Worm (Caenorhabditis elegans) whole organism, early embryonic: ENCODE results near the gene srr-4.

ENCODE experiments used
- B0310.2 ChIP-seq: sonication (generic microtip); optimal IDR thresholded peaks from 2 replicates; lab custom pipeline; 2016; ENCODE audit warnings: mild to moderate bottlenecking, missing genetic modification characterization, missing compliant biosample characterization
- F13C5.2 ChIP-seq: sonication (generic microtip); optimal IDR thresholded peaks from 2 replicates; lab custom pipeline; 2017; ENCODE audit warnings: mild to moderate bottlenecking, missing genetic modification characterization, inconsistent platforms, missing compliant biosample characterization
- aly-1 ChIP-seq: sonication (generic microtip); optimal IDR thresholded peaks from 2 replicates; lab custom pipeline; 2016; ENCODE audit warnings: missing genetic modification characterization, missing compliant biosample characterization
- ama-1 ChIP-seq: fragments of 150-350 bp; optimal IDR thresholded peaks from 2 replicates; lab custom pipeline; 2014
- ceh-13 ChIP-seq: fragments of 200-800 bp; sonication (Bioruptor generic); optimal IDR thresholded peaks from 2 replicates; lab custom pipeline; 2018; ENCODE audit warnings: mild to moderate bottlenecking, missing genetic modification characterization, missing compliant biosample characterization
- ceh-36 ChIP-seq: sonication (generic microtip); optimal IDR thresholded peaks from 2 replicates; lab custom pipeline; 2016; ENCODE audit warnings: missing genetic modification characterization, inconsistent platforms, missing compliant biosample characterization
- ets-7 ChIP-seq: sonication (generic microtip); optimal IDR thresholded peaks from 2 replicates; lab custom pipeline; 2016; ENCODE audit warnings: missing genotype, missing genetic modification characterization, missing compliant biosample characterization
- flt-1 ChIP-seq: fragments of 200-800 bp; sonication (Bioruptor generic); IDR thresholded peaks from 2 replicates; pipeline ENCODE4 v1.3.6; 2022; ENCODE audit warnings: missing genetic modification characterization, missing compliant biosample characterization
- hmbx-1 ChIP-seq: sonication (generic microtip); optimal IDR thresholded peaks from 2 replicates; lab custom pipeline; 2016; ENCODE audit warnings: mild to moderate bottlenecking, missing genetic modification characterization, missing compliant biosample characterization
- hmg-4 ChIP-seq: fragments of 200-800 bp; sonication (Bioruptor generic); optimal IDR thresholded peaks from 2 replicates; lab custom pipeline; 2018; ENCODE audit warnings: mild to moderate bottlenecking, missing genetic modification characterization, missing compliant biosample characterization
- hnd-1 ChIP-seq: sonication (generic microtip); optimal IDR thresholded peaks from 2 replicates; lab custom pipeline; 2016; ENCODE audit warnings: missing genetic modification characterization, missing compliant biosample characterization
- pes-1 ChIP-seq: fragments of 200-800 bp; sonication (Bioruptor generic); IDR thresholded peaks from 2 replicates; pipeline ENCODE4 v1.3.6; 2022; ENCODE audit warnings: missing genetic modification reagents, missing genetic modification characterization, missing compliant biosample characterization
- scrt-1 ChIP-seq: fragments of 200-800 bp; sonication (Bioruptor generic); IDR thresholded peaks from 2 replicates; pipeline ENCODE4 v1.3.6; 2022; ENCODE audit warnings: missing genetic modification characterization, missing compliant biosample characterization
- sea-1 ChIP-seq: fragments of 200-800 bp; sonication (Bioruptor generic); conservative IDR thresholded peaks from 2 replicates; pipeline ENCODE4 v1.3.6; 2022; ENCODE audit warnings: missing genetic modification characterization, missing compliant biosample characterization
- tbx-11 ChIP-seq: fragments of 200-800 bp; sonication (Bioruptor generic); IDR thresholded peaks from 2 replicates; pipeline ENCODE4 v1.3.6; 2022; ENCODE audit warnings: missing genetic modification characterization, missing compliant biosample characterization
- tbx-37 ChIP-seq: fragments of 200-800 bp; sonication (Bioruptor generic); conservative IDR thresholded peaks from 2 replicates; pipeline ENCODE4 v1.3.6; 2022; ENCODE audit warnings: missing genetic modification reagents, missing genetic modification characterization, missing compliant biosample characterization
- tra-4 ChIP-seq: sonication (generic microtip); optimal IDR thresholded peaks from 2 replicates; lab custom pipeline; 2017; ENCODE audit warnings: missing genetic modification characterization, missing compliant biosample characterization

Gene srr-4

ce11 chrV:5031764-5032163, 12.7 kb downstream of the srr-4 start:
- no peak for TF ChIP-seq scrt-1 (GFP tag; lab: Robert Waterston, UW)
- TF ChIP-seq tra-4 (tag; lab: Kevin White, UChicago): no peak
- TF ChIP-seq pes-1: no peak
- no peak for TF ChIP-seq aly-1 (tag; lab: Kevin White, UChicago)
- no peak for TF ChIP-seq flt-1 (GFP tag; lab: Robert Waterston, UW)
- TF ChIP-seq tbx-37 (GFP tag; lab: Robert Waterston, UW): no peak
- TF ChIP-seq B0310.2 (tag; lab: Kevin White, UChicago): no peak
- TF ChIP-seq sea-1: no peak
- no peak for TF ChIP-seq ets-7 (tag; lab: Kevin White, UChicago)

DNA sequence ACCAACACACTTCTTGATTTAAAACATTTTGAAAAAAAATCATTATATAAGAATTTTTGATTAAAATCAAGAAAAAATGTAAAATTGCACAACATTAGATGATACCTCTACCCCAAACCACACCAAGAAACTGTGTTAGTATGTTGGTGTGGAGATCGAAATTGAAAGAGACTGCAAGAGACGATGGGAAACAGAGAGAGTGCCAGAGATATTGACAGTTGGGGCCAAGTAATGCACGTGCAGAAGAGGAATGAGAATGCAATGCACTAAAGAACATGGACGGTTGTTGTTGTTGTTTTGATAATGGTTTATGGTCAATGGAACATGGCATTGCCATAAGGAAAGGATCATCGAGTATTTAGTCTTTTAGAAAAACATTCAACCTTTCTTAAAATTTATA, 13.2 kb downstream of the srr-4 start:
- TF ChIP-seq flt-1 (GFP tag; lab: Robert Waterston, UW) (no peak), tbx-11 (GFP tag; lab: Robert Waterston, UW) (no peak), ama-1 (no peak), tra-4 (tag; lab: Kevin White, UChicago) (no peak), F13C5.2 (tag; lab: Kevin White, UChicago) (no peak), ets-7 (tag; lab: Kevin White, UChicago) (no peak), ceh-13 (GFP tag; lab: Kevin White, UChicago) (no peak), tbx-37 (GFP tag; lab: Robert Waterston, UW) (no peak), ceh-36 (tag; lab: Kevin White, UChicago) (no peak), hmbx-1 (tag; lab: Kevin White, UChicago) (no peak)

- TF ChIP-seq sea-1 (no peak), hnd-1 (no peak), B0310.2 (tag; lab: Kevin White, UChicago) (no peak), ama-1 (no peak), pes-1 (no peak), ceh-13 (GFP tag; lab: Kevin White, UChicago) (no peak), ets-7 (tag; lab: Kevin White, UChicago) (no peak), hmbx-1 (tag; lab: Kevin White, UChicago) (no peak)
Measured at ce11 chrV:5033099-5033498, 14.1 kb downstream of the srr-4 start, which contains the start of gene K11D12.13. K11D12.13 (plus strand) TSS chrV:5033399.

DNA sequence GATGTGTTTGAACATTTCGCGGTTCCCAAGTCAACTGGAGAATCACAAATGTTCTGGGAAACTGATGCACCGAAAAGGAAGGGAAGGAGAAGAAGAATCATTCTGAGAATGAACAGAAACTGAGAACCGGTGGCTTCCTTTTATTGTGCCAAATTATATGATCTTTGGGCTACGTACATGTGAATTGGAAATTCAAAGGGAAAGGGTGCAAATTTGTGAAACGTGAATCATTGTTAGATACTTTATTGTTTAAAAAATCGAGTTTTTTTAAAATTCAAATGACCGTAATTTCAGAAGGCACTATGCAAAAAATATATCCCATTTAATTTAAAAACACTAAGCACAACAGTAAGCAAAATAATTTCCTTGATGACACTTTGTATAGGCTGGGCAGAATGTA, 16.0 kb downstream of the srr-4 start, which contains the start of gene K11D12.6:
K11D12.6 (minus strand) TSS at position 101 of the 400 bp plus-strand sequence.
- TF ChIP-seq sea-1 (no peak), ceh-36 (tag; lab: Kevin White, UChicago) (no peak)

ce11 chrV:5036364-5036763, 17.3 kb downstream of the srr-4 start, which contains the start of gene K11D12.7:
K11D12.7 (minus strand) TSS chrV:5036464.
- TF ChIP-seq hnd-1 (no peak), F13C5.2 (tag; lab: Kevin White, UChicago) (no peak), ama-1 (no peak), scrt-1 (GFP tag; lab: Robert Waterston, UW) (no peak), ceh-13 (GFP tag; lab: Kevin White, UChicago) (no peak), aly-1 (tag; lab: Kevin White, UChicago) (no peak), ceh-36 (tag; lab: Kevin White, UChicago) (no peak), tbx-11 (GFP tag; lab: Robert Waterston, UW) (no peak), hmg-4 (GFP tag; lab: Kevin White, UChicago) (no peak), B0310.2 (tag; lab: Kevin White, UChicago) (no peak), hmbx-1 (tag; lab: Kevin White, UChicago) (no peak), tra-4 (tag; lab: Kevin White, UChicago) (no peak), tbx-37 (GFP tag; lab: Robert Waterston, UW) (no peak), sea-1 (no peak)

ce11 chrV:5038449-5038848, 19.4 kb downstream of the srr-4 start:
- no peak for TF ChIP-seq F13C5.2 (tag; lab: Kevin White, UChicago)
- TF ChIP-seq scrt-1 (GFP tag; lab: Robert Waterston, UW): no peak
- no peak for TF ChIP-seq tra-4 (tag; lab: Kevin White, UChicago)
- no peak for TF ChIP-seq ceh-36 (tag; lab: Kevin White, UChicago)
- no peak for TF ChIP-seq ceh-13 (GFP tag; lab: Kevin White, UChicago)
- TF ChIP-seq flt-1 (GFP tag; lab: Robert Waterston, UW): no peak
- TF ChIP-seq tbx-37 (GFP tag; lab: Robert Waterston, UW): no peak
- no peak for TF ChIP-seq aly-1 (tag; lab: Kevin White, UChicago)
- no peak for TF ChIP-seq hmg-4 (GFP tag; lab: Kevin White, UChicago)
- no peak for TF ChIP-seq sea-1
- no peak for TF ChIP-seq B0310.2 (tag; lab: Kevin White, UChicago)
- TF ChIP-seq hnd-1: no peak

ce11 chrV:5039559-5039958, 20.5 kb downstream of the srr-4 start, which contains the start of gene K11D12.11:
K11D12.11 (minus strand) TSS chrV:5039600.
- no peak for TF ChIP-seq sea-1

DNA sequence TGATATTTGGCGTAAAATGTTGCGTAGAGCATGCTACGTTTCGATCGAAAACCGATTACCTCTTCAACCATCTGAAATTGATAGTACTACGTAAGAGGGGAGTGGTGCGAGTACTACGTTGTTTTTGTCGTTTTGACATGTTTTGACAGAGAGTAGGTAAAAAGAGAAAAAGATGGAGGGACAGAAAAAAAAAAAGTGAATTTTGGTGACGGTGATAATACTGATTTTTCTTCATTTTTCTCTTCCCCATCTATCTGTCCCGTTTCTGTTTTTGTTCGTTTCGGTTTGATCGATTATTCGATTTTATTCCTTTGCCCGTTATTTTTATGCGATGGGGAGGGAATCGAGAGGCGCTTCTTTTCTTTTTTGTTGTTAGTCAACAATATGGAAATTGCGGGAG, 21.9 kb downstream of the srr-4 start, which contains the start of gene K11D12.8:
K11D12.8 (minus strand) TSS at position 77 of the 400 bp plus-strand sequence.
- no peak for TF ChIP-seq B0310.2 (tag; lab: Kevin White, UChicago)

- TF ChIP-seq ceh-13 (GFP tag; lab: Kevin White, UChicago): no peak
Measured at ce11 chrV:5046103-5046502, 27.1 kb downstream of the srr-4 start, which contains the start of gene exc-14. exc-14 (minus strand) TSS chrV:5046203.
